Fruit fly (Drosophila melanogaster) whole organism, embryonic: ENCODE measurements around the gene Rab8.

Experiments used
- Aef1 ChIP-seq: fragments of 200-800 bp; sonication (Bioruptor generic); IDR thresholded peaks from 3 replicates; pipeline ENCODE4 v1.3.6; 2022; ENCODE audit warnings: missing biosample characterization, missing genetic modification characterization
- Atf6 ChIP-seq: fragments of 200-800 bp; sonication (Bioruptor generic); IDR thresholded peaks from 2 replicates; pipeline ENCODE4 v1.3.6; 2022; ENCODE audit warnings: missing biosample characterization, missing genetic modification characterization
- Blimp-1 ChIP-seq: fragments of 200-800 bp; sonication (Bioruptor generic); optimal IDR thresholded peaks from 3 replicates; lab custom pipeline; 2018; ENCODE audit warnings: missing biosample characterization, missing genetic modification characterization, mild to moderate bottlenecking, moderate library complexity, missing genetic modification reagents
- CG10543 ChIP-seq: fragments of 200-800 bp; sonication (Bioruptor generic); optimal IDR thresholded peaks from 3 replicates; lab custom pipeline; 2017; ENCODE audit warnings: missing biosample characterization, mild to moderate bottlenecking, missing genetic modification characterization, moderate library complexity
- CG11695 ChIP-seq: fragments of 200-800 bp; sonication (Bioruptor generic); IDR thresholded peaks from 3 replicates; pipeline ENCODE4 v1.3.6; 2022; ENCODE audit warnings: missing biosample characterization, missing genetic modification characterization
- CG12219 ChIP-seq: fragments of 200-800 bp; sonication (Bioruptor generic); optimal IDR thresholded peaks from 3 replicates; lab custom pipeline; 2018; ENCODE audit warnings: missing biosample characterization, mild to moderate bottlenecking, missing genetic modification characterization
- CG12236 ChIP-seq: fragments of 200-800 bp; sonication (Bioruptor generic); optimal IDR thresholded peaks from 2 replicates; lab custom pipeline; 2016; ENCODE audit warnings: missing biosample characterization, missing genetic modification characterization
- CG13624 ChIP-seq: fragments of 200-800 bp; sonication (Bioruptor generic); optimal IDR thresholded peaks from 2 replicates; lab custom pipeline; 2016; ENCODE audit warnings: missing biosample characterization, missing genetic modification characterization
- CG14667 ChIP-seq: fragments of 200-800 bp; sonication (Bioruptor generic); IDR thresholded peaks from 2 replicates; pipeline ENCODE4 v1.3.6; 2022; ENCODE audit warnings: missing biosample characterization, missing genetic modification characterization
- CG14710 ChIP-seq: fragments of 200-800 bp; sonication (Bioruptor generic); optimal IDR thresholded peaks from 3 replicates; lab custom pipeline; 2019; ENCODE audit warnings: missing biosample characterization, mild to moderate bottlenecking, missing genetic modification characterization, moderate library complexity
- CG14860 ChIP-seq: fragments of 200-800 bp; sonication (Bioruptor generic); IDR thresholded peaks from 3 replicates; pipeline ENCODE4 v1.3.6; 2022; ENCODE audit warnings: missing biosample characterization, missing genetic modification characterization; ENCODE audit not compliant: partially characterized antibody
- CG16863 ChIP-seq: fragments of 200-800 bp; sonication (Bioruptor generic); optimal IDR thresholded peaks from 3 replicates; lab custom pipeline; 2016; ENCODE audit warnings: missing biosample characterization, missing genetic modification characterization
- CG30431 ChIP-seq: fragments of 200-800 bp; sonication (Bioruptor generic); optimal IDR thresholded peaks from 2 replicates; lab custom pipeline; 2017; ENCODE audit warnings: missing biosample characterization, missing genetic modification characterization
- CG32532 ChIP-seq: fragments of 200-800 bp; sonication (Bioruptor generic); IDR thresholded peaks from 2 replicates; pipeline ENCODE4 v1.3.6; 2022; ENCODE audit warnings: missing biosample characterization, missing genetic modification characterization
- CG33557 ChIP-seq: fragments of 200-800 bp; sonication (Bioruptor generic); optimal IDR thresholded peaks from 2 replicates; lab custom pipeline; 2019; ENCODE audit warnings: missing biosample characterization, mild to moderate bottlenecking, missing genetic modification characterization, moderate library complexity
- CG42726 ChIP-seq: fragments of 200-800 bp; sonication (Bioruptor generic); IDR thresholded peaks from 2 replicates; pipeline ENCODE4 v1.3.6; 2022; ENCODE audit warnings: missing biosample characterization, missing genetic modification characterization; ENCODE audit not compliant: partially characterized antibody
- CG6854 ChIP-seq: fragments of 200-800 bp; sonication (Bioruptor generic); optimal IDR thresholded peaks from 3 replicates; lab custom pipeline; 2017; ENCODE audit warnings: missing biosample characterization, mild to moderate bottlenecking, missing genetic modification characterization
- CG7372 ChIP-seq: fragments of 200-800 bp; sonication (Bioruptor generic); IDR thresholded peaks from 2 replicates; pipeline ENCODE4 v1.3.6; 2022; ENCODE audit warnings: missing biosample characterization, missing genetic modification characterization
- CG7987 ChIP-seq: fragments of 200-800 bp; sonication (Bioruptor generic); optimal IDR thresholded peaks from 2 replicates; lab custom pipeline; 2018; ENCODE audit warnings: missing biosample characterization, mild to moderate bottlenecking, missing genetic modification characterization, moderate library complexity
- CG8359 ChIP-seq: fragments of 200-800 bp; sonication (Bioruptor generic); optimal IDR thresholded peaks from 2 replicates; lab custom pipeline; 2017; ENCODE audit warnings: missing biosample characterization, mild to moderate bottlenecking, missing genetic modification characterization, borderline replicate concordance
- CG9215 ChIP-seq: fragments of 200-800 bp; sonication (Bioruptor generic); IDR thresholded peaks from 2 replicates; pipeline ENCODE4 v1.3.6; 2022; ENCODE audit warnings: missing biosample characterization, missing genetic modification characterization
- Chrac-16 ChIP-seq: fragments of 200-800 bp; sonication (Bioruptor generic); optimal IDR thresholded peaks from 3 replicates; lab custom pipeline; 2016; ENCODE audit warnings: missing biosample characterization, missing genetic modification characterization
- HHEX ChIP-seq: fragments of 200-800 bp; sonication (Bioruptor generic); optimal IDR thresholded peaks from 3 replicates; lab custom pipeline; 2017; ENCODE audit warnings: missing biosample characterization, mild to moderate bottlenecking, missing genetic modification characterization, missing genetic modification reagents
- HmgD ChIP-seq: fragments of 200-800 bp; sonication (Bioruptor generic); optimal IDR thresholded peaks from 3 replicates; lab custom pipeline; 2016; ENCODE audit warnings: missing biosample characterization, missing genetic modification characterization
- Hr51 ChIP-seq, 2 experiments: fragments of 200-800 bp; sonication (Bioruptor generic); optimal IDR thresholded peaks; 2 replicates in 1 of 2; 3 replicates in 1 of 2; lab custom pipeline; 2016 to 2018; ENCODE audit warnings: missing biosample characterization in 2 of 2, missing genetic modification characterization in 2 of 2, mild to moderate bottlenecking in 1 of 2, moderate library complexity in 1 of 2
- MESR4 ChIP-seq: fragments of 200-800 bp; sonication (Bioruptor generic); optimal IDR thresholded peaks from 2 replicates; lab custom pipeline; 2018; ENCODE audit warnings: missing biosample characterization, mild to moderate bottlenecking, missing genetic modification characterization, moderate library complexity
- Opbp ChIP-seq: fragments of 200-800 bp; sonication (Bioruptor generic); IDR thresholded peaks from 3 replicates; pipeline ENCODE4 v1.3.6; 2022; ENCODE audit warnings: missing biosample characterization, missing genetic modification characterization; ENCODE audit not compliant: partially characterized antibody
- Pdp1 ChIP-seq, 2 experiments: fragments of 200-800 bp; sonication (Bioruptor generic); optimal IDR thresholded peaks; 3 replicates each; lab custom pipeline; 2016; ENCODE audit warnings: missing biosample characterization in 2 of 2, missing genetic modification characterization in 2 of 2, mild to moderate bottlenecking in 1 of 2, moderate library complexity in 1 of 2
- Rfx ChIP-seq: fragments of 200-800 bp; sonication (Bioruptor generic); IDR thresholded peaks from 2 replicates; pipeline ENCODE4 v1.3.6; 2022; ENCODE audit warnings: missing biosample characterization, missing genetic modification characterization
- Sox100B ChIP-seq: fragments of 200-800 bp; sonication (Bioruptor generic); optimal IDR thresholded peaks from 3 replicates; lab custom pipeline; 2018; ENCODE audit warnings: missing biosample characterization, mild to moderate bottlenecking, missing genetic modification characterization
- Spps ChIP-seq: fragments of 200-800 bp; sonication (Bioruptor generic); optimal IDR thresholded peaks from 2 replicates; lab custom pipeline; 2018; ENCODE audit warnings: missing biosample characterization, mild to moderate bottlenecking, missing genetic modification characterization
- ato ChIP-seq: fragments of 200-800 bp; sonication (Bioruptor generic); IDR thresholded peaks from 2 replicates; pipeline ENCODE4 v1.3.6; 2022; ENCODE audit warnings: missing biosample characterization, missing genetic modification characterization; ENCODE audit not compliant: partially characterized antibody
- bcd ChIP-seq: fragments of 200-800 bp; sonication (Bioruptor generic); optimal IDR thresholded peaks from 2 replicates; lab custom pipeline; 2017; ENCODE audit warnings: missing biosample characterization, mild to moderate bottlenecking, missing genetic modification characterization
- crol ChIP-seq: fragments of 200-800 bp; sonication (Bioruptor generic); IDR thresholded peaks from 2 replicates; pipeline ENCODE4 v1.3.6; 2022; ENCODE audit warnings: missing biosample characterization, missing genetic modification characterization
- dan ChIP-seq: fragments of 200-800 bp; sonication (Bioruptor generic); IDR thresholded peaks from 2 replicates; pipeline ENCODE4 v1.3.6; 2022; ENCODE audit warnings: missing biosample characterization, missing genetic modification characterization
- danr ChIP-seq: fragments of 200-800 bp; sonication (Bioruptor generic); IDR thresholded peaks from 2 replicates; pipeline ENCODE4 v1.3.6; 2022; ENCODE audit warnings: missing biosample characterization, missing genetic modification characterization
- en ChIP-seq: fragments of 200-800 bp; sonication (Bioruptor generic); optimal IDR thresholded peaks from 2 replicates; lab custom pipeline; 2016; ENCODE audit warnings: missing biosample characterization, missing genetic modification characterization
- ewg ChIP-seq: fragments of 200-800 bp; sonication (Bioruptor generic); optimal IDR thresholded peaks from 3 replicates; lab custom pipeline; 2017; ENCODE audit warnings: mild to moderate bottlenecking, missing biosample characterization, missing genetic modification reagents, missing genetic modification characterization
- gcm2 ChIP-seq: fragments of 200-800 bp; sonication (Bioruptor generic); optimal IDR thresholded peaks from 2 replicates; lab custom pipeline; 2016; ENCODE audit warnings: missing biosample characterization, missing genetic modification characterization
- ham ChIP-seq: fragments of 200-800 bp; sonication (Bioruptor generic); IDR thresholded peaks from 2 replicates; pipeline ENCODE4 v1.3.6; 2022; ENCODE audit warnings: missing biosample characterization, missing genetic modification characterization
- hbn ChIP-seq: fragments of 200-800 bp; sonication (Bioruptor generic); IDR thresholded peaks from 2 replicates; pipeline ENCODE4 v1.3.6; 2022; ENCODE audit warnings: missing biosample characterization, missing genetic modification characterization; ENCODE audit not compliant: partially characterized antibody
- klu ChIP-seq: fragments of 200-800 bp; sonication (Bioruptor generic); IDR thresholded peaks from 2 replicates; pipeline ENCODE4 v1.3.6; 2022; ENCODE audit warnings: missing biosample characterization, missing genetic modification characterization
- knrl ChIP-seq: fragments of 200-800 bp; sonication (Bioruptor generic); IDR thresholded peaks from 3 replicates; pipeline ENCODE4 v1.3.6; 2022; ENCODE audit warnings: missing biosample characterization, missing genetic modification characterization; ENCODE audit not compliant: partially characterized antibody
- nerfin-1 ChIP-seq: fragments of 200-800 bp; sonication (Bioruptor generic); optimal IDR thresholded peaks from 3 replicates; lab custom pipeline; 2019; ENCODE audit warnings: missing biosample characterization, mild to moderate bottlenecking, missing genetic modification characterization, moderate library complexity
- oc ChIP-seq: fragments of 200-800 bp; sonication (Bioruptor generic); optimal IDR thresholded peaks from 2 replicates; lab custom pipeline; 2018; ENCODE audit warnings: missing biosample characterization, mild to moderate bottlenecking, missing genetic modification characterization, moderate library complexity
- pzg ChIP-seq: fragments of 200-800 bp; sonication (Bioruptor generic); optimal IDR thresholded peaks from 3 replicates; lab custom pipeline; 2018; ENCODE audit warnings: missing biosample characterization, mild to moderate bottlenecking, missing genetic modification characterization, moderate library complexity
- sens ChIP-seq: fragments of 200-800 bp; sonication (Bioruptor generic); peaks from one replicate; lab custom pipeline; 2016; ENCODE audit warnings: missing biosample characterization, missing genetic modification characterization
- trh ChIP-seq: fragments of 200-800 bp; sonication (Bioruptor generic); optimal IDR thresholded peaks from 2 replicates; lab custom pipeline; 2016; ENCODE audit warnings: missing biosample characterization, missing genetic modification characterization
- tx ChIP-seq: fragments of 200-800 bp; sonication (Bioruptor generic); optimal IDR thresholded peaks from 2 replicates; lab custom pipeline; 2016; ENCODE audit warnings: missing biosample characterization, missing genetic modification characterization
- vnd ChIP-seq: fragments of 200-800 bp; sonication (Bioruptor generic); IDR thresholded peaks from 3 replicates; pipeline ENCODE4 v1.3.6; 2022; ENCODE audit warnings: missing biosample characterization, missing genetic modification characterization; ENCODE audit not compliant: partially characterized antibody

The Rab8 gene

dm6 chr3L:19872465-19872883 is 1.6 kb upstream of the Rab8 start (continued):
- TF ChIP-seq vnd (peak; percentile 47; the same call in 2 of the 3 replicates), Rfx (GFP tag; lab: Robert Waterston, UW) (0 out of 2 replicates have a peak, but pooled peaks have one; percentile 11), hbn (no peak), Opbp (GFP tag; lab: Robert Waterston, UW) (0 out of 3 replicates have a peak, but pooled peaks have one; percentile 40), CG32532 (GFP tag; lab: Robert Waterston, UW) (peak; percentile 19; the same call in 1 of the 2 replicates), HHEX (no peak), en (GFP tag; lab: Kevin White, UChicago) (no peak), Pdp1 (GFP tag; optimal IDR thresholded peaks at IDR 0.05; lab: Kevin White, UChicago) (peak in 1 of 2 experiments; percentile 21), CG9215 (GFP tag; lab: Robert Waterston, UW) (no peak), CG8359 (no peak), CG6854 (GFP tag; lab: Kevin White, UChicago) (no peak), CG11695 (GFP tag; lab: Robert Waterston, UW) (no peak), ato (GFP tag; lab: Robert Waterston, UW) (no peak), CG30431 (no peak), Aef1 (GFP tag; lab: Robert Waterston, UW) (no peak), Atf6 (GFP tag; lab: Robert Waterston, UW) (peak; percentile 44; the same call in 1 of the 2 replicates), nerfin-1 (no peak), Hr51 (GFP tag; optimal IDR thresholded peaks at IDR 0.05; lab: Kevin White, UChicago) (no peak), oc (tag; lab: Kevin White, UChicago) (no peak), pzg (GFP tag; lab: Kevin White, UChicago) (no peak), danr (no peak), CG10543 (peak; percentile 71), Spps (no peak), gcm2 (no peak), Chrac-16 (GFP tag; lab: Kevin White, UChicago) (no peak), CG12236 (no peak), CG14860 (GFP tag; lab: Robert Waterston, UW) (no peak), CG14710 (tag; lab: Kevin White, UChicago) (no peak), MESR4 (GFP tag; lab: Kevin White, UChicago) (no peak), bcd (GFP tag; lab: Kevin White, UChicago) (no peak), Sox100B (GFP tag; lab: Kevin White, UChicago) (no peak), Blimp-1 (GFP tag; lab: Kevin White, UChicago) (no peak), tx (GFP tag; lab: Kevin White, UChicago) (no peak), sens (peak; percentile 55), dan (GFP tag; lab: Robert Waterston, UW) (no peak), ham (GFP tag; lab: Robert Waterston, UW) (no peak), HmgD (GFP tag; lab: Kevin White, UChicago) (no peak), CG33557 (GFP tag; lab: Kevin White, UChicago) (no peak), trh (no peak), crol (GFP tag; lab: Robert Waterston, UW) (peak; percentile 94), ewg (no peak), CG13624 (GFP tag; lab: Kevin White, UChicago) (no peak), CG14667 (GFP tag; lab: Robert Waterston, UW) (no peak), knrl (GFP tag; lab: Robert Waterston, UW) (no peak), CG42726 (no peak), klu (GFP tag; lab: Robert Waterston, UW) (no peak), CG7987 (GFP tag; lab: Kevin White, UChicago) (peak; percentile 52), CG12219 (GFP tag; lab: Kevin White, UChicago) (no peak), CG7372 (GFP tag; lab: Robert Waterston, UW) (no peak), CG16863 (GFP tag; lab: Kevin White, UChicago) (no peak)
